Fruit fly (Drosophila melanogaster) Kc167 (cell line): ENCODE measurements around the gene Mt2.

Source experiments
- Myc ChIP-seq: fragments of >200 bp; optimal IDR thresholded peaks from 2 replicates; lab custom pipeline; 2017; ENCODE audit warnings: missing external identifiers
- h ChIP-seq: fragments of >200 bp; optimal IDR thresholded peaks from 3 replicates; lab custom pipeline; 2018; ENCODE audit warnings: missing external identifiers
- insv ChIP-seq: fragments of >200 bp; optimal IDR thresholded peaks from 3 replicates; lab custom pipeline; 2018; ENCODE audit warnings: missing external identifiers
- psq ChIP-seq: fragments of >200 bp; optimal IDR thresholded peaks from 2 replicates; lab custom pipeline; 2017; ENCODE audit warnings: missing external identifiers
- ttk ChIP-seq: sonication (Bioruptor generic); optimal IDR thresholded peaks from 2 replicates; lab custom pipeline; 2017; ENCODE audit warnings: missing external identifiers

DNA sequence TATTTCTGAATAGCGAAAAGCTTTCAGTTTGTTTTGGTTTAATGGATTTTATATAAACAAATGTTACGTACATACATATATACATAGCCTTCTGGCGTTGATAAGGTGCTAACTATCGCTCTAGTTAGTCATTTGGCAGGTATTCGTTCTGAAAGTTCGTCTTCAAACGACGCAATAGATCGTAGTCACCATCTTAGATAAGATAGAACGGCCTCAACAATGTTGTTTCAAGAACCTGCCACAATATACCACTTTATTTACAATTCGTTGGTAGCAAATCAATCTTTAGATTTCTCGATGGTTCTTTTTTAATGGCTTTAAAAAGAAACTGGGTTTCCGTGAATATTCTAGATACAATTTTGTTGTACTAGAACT, 49.5 kb upstream of the Mt2 start:
- no peak for TF ChIP-seq h
- no peak for TF ChIP-seq psq (lab: Kevin White, UChicago)
- no peak for TF ChIP-seq Myc (lab: Kevin White, UChicago)
- TF ChIP-seq ttk (lab: Kevin White, UChicago), result no peak
- no peak for TF ChIP-seq insv (lab: Kevin White, UChicago)
